Fruit fly (Drosophila melanogaster) whole organism, pupa: ENCODE measurements around the gene CG18294.

Source experiments
- CG17806 ChIP-seq: fragments of 200-800 bp; sonication (Bioruptor generic); optimal IDR thresholded peaks from 2 replicates; lab custom pipeline; 2018; ENCODE audit warnings: missing biosample characterization, mild to moderate bottlenecking, missing genetic modification characterization, moderate library complexity
- CG8301 ChIP-seq: fragments of 200-800 bp; sonication (Bioruptor generic); optimal IDR thresholded peaks from 2 replicates; lab custom pipeline; 2018; ENCODE audit warnings: missing biosample characterization, mild to moderate bottlenecking, missing genetic modification characterization
- Ets98B ChIP-seq: fragments of 200-800 bp; sonication (Bioruptor generic); IDR thresholded peaks from 2 replicates; pipeline ENCODE4 v1.3.6; 2022; ENCODE audit warnings: missing biosample characterization, missing genetic modification characterization
- Pif1A ChIP-seq: fragments of 200-800 bp; sonication (Bioruptor generic); optimal IDR thresholded peaks from 3 replicates; lab custom pipeline; 2016; ENCODE audit warnings: missing biosample characterization, missing genetic modification characterization
- Pif1B ChIP-seq: fragments of 200-800 bp; sonication (Bioruptor generic); optimal IDR thresholded peaks from 3 replicates; lab custom pipeline; 2016; ENCODE audit warnings: missing biosample characterization, missing genetic modification characterization

DNA sequence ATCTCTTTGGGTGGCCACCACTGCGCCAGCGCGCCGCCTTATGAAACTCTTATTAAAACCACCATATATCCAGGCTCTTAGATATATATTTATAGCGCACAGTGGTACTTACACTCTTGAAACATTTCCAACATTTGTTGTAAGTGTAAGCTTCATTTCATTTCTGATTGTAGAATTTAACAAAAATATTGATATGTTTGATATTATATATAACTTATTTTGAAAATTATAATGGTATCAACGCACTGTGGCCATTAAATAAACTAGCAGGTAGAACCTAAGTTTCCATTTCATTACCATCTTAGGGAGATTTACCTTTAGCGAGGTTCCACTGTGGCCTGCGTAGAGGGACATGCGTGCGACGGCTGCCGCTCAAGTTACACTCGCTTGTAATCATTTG, 49.3 kb upstream of the CG18294 start:
- TF ChIP-seq Pif1A (GFP tag; lab: Kevin White, UChicago) (no peak), Pif1B (GFP tag; lab: Kevin White, UChicago) (no peak), CG8301 (no peak), Ets98B (no peak), CG17806 (tag; lab: Kevin White, UChicago) (no peak)
